Fruit fly (Drosophila melanogaster): Measurements from ENCODE around the gene CG32983.

CG32983 gene

dm6 chr2L:8857752-8858151 lies 7.9 kb upstream of the CG32983 start:
- TF ChIP-seq Mio (GFP tag; optimal IDR thresholded peaks at IDR 0.05): no peak
- TF ChIP-seq Hnf4 (GFP tag; optimal IDR thresholded peaks at IDR 0.05): no peak
- no peak for TF ChIP-seq GATAd (GFP tag; optimal IDR thresholded peaks at IDR 0.05)
- TF ChIP-seq OdsH (GFP tag; optimal IDR thresholded peaks at IDR 0.05): no peak
- TF ChIP-seq br (GFP tag; optimal IDR thresholded peaks at IDR 0.05): no peak
- TF ChIP-seq woc (GFP tag; optimal IDR thresholded peaks at IDR 0.05): no peak
- no peak for TF ChIP-seq brk (GFP tag; optimal IDR thresholded peaks at IDR 0.05)
- TF ChIP-seq dl (GFP tag; optimal IDR thresholded peaks at IDR 0.05; ENCODE audit: insufficient read depth in 1 of 2, partially characterized antibody in 2 of 2): no peak
- TF ChIP-seq usp (GFP tag; optimal IDR thresholded peaks at IDR 0.05): no peak
- no peak for TF ChIP-seq Hr78 (GFP tag; optimal IDR thresholded peaks at IDR 0.05)
- no peak for TF ChIP-seq foxo (GFP tag; optimal IDR thresholded peaks at IDR 0.05)
- no peak for TF ChIP-seq dmrt93B (GFP tag; optimal IDR thresholded peaks at IDR 0.05)
- no peak for TF ChIP-seq CG9705 (GFP tag; optimal IDR thresholded peaks at IDR 0.05)
- no peak for TF ChIP-seq h (GFP tag; optimal IDR thresholded peaks at IDR 0.05)

dm6 chr2L:8859839-8860238 lies 5.8 kb upstream of the CG32983 start:
- TF ChIP-seq dl (GFP tag; optimal IDR thresholded peaks at IDR 0.05; ENCODE audit: insufficient read depth in 1 of 2, partially characterized antibody in 2 of 2) (no peak), GATAd (GFP tag; optimal IDR thresholded peaks at IDR 0.05) (peak; percentile 38), brk (GFP tag; optimal IDR thresholded peaks at IDR 0.05) (peak; percentile 70), Jra (GFP tag; optimal IDR thresholded peaks at IDR 0.05) (peak; percentile 66), ey (GFP tag; optimal IDR thresholded peaks at IDR 0.05) (peak; percentile 47), Hr83 (GFP tag; optimal IDR thresholded peaks at IDR 0.05; ENCODE audit: poor library complexity, severe bottlenecking) (peak; percentile 98), Abd-B (GFP tag; optimal IDR thresholded peaks at IDR 0.05) (no peak), foxo (GFP tag; optimal IDR thresholded peaks at IDR 0.05) (peak in 1 of 2 experiments; percentile 77), woc (GFP tag; optimal IDR thresholded peaks at IDR 0.05) (no peak), HLH106 (tag; optimal IDR thresholded peaks at IDR 0.05) (peak; percentile 38), CG9705 (GFP tag; optimal IDR thresholded peaks at IDR 0.05) (peak; percentile 48), fru (GFP tag; optimal IDR thresholded peaks at IDR 0.05) (peak; percentile 75), jim (GFP tag; optimal IDR thresholded peaks at IDR 0.05) (peak; percentile 65), pan (optimal IDR thresholded peaks at IDR 0.05) (no peak), Sp1 (GFP tag; optimal IDR thresholded peaks at IDR 0.05) (peak; percentile 57), Rel (GFP tag; optimal IDR thresholded peaks at IDR 0.05) (no peak), Rel (tag; optimal IDR thresholded peaks at IDR 0.05) (no peak), psq (GFP tag; optimal IDR thresholded peaks at IDR 0.05) (peak; percentile 56), Mio (GFP tag; optimal IDR thresholded peaks at IDR 0.05) (peak; percentile 34), Dif (GFP tag; optimal IDR thresholded peaks at IDR 0.05; ENCODE audit: partially characterized antibody) (no peak), usp (GFP tag; optimal IDR thresholded peaks at IDR 0.05) (no peak), h (GFP tag; optimal IDR thresholded peaks at IDR 0.05) (peak; percentile 85), Hr78 (GFP tag; optimal IDR thresholded peaks at IDR 0.05) (no peak), Hnf4 (GFP tag; optimal IDR thresholded peaks at IDR 0.05) (peak; percentile 84), CrebA (GFP tag; optimal IDR thresholded peaks at IDR 0.05; ENCODE audit: borderline replicate concordance) (no peak), N (GFP tag; optimal IDR thresholded peaks at IDR 0.05) (no peak), CG32264 (GFP tag; optimal IDR thresholded peaks at IDR 0.05) (peak; percentile 61), Vsx2 (GFP tag; optimal IDR thresholded peaks at IDR 0.05; ENCODE audit: partially characterized antibody) (no peak), dmrt93B (GFP tag; optimal IDR thresholded peaks at IDR 0.05) (peak; percentile 48), Myc (optimal IDR thresholded peaks at IDR 0.05) (no peak), rgr (GFP tag; optimal IDR thresholded peaks at IDR 0.05) (peak; percentile 91), Dfd (GFP tag; optimal IDR thresholded peaks at IDR 0.05) (no peak), br (GFP tag; optimal IDR thresholded peaks at IDR 0.05) (peak; percentile 75), tai (GFP tag; optimal IDR thresholded peaks at IDR 0.05) (peak; percentile 84), dsf (GFP tag; optimal IDR thresholded peaks at IDR 0.05; ENCODE audit: borderline replicate concordance) (peak; percentile 14), lola (GFP tag; optimal IDR thresholded peaks at IDR 0.05) (no peak), sv (GFP tag; optimal IDR thresholded peaks at IDR 0.05) (no peak), sage (GFP tag; optimal IDR thresholded peaks at IDR 0.05) (peak; percentile 21), OdsH (GFP tag; optimal IDR thresholded peaks at IDR 0.05) (peak; percentile 81)

All from whole organism, wandering third instar larva.